Worm (Caenorhabditis elegans): ENCODE data around the gene C18D4.4.

Gene C18D4.4

DNA sequence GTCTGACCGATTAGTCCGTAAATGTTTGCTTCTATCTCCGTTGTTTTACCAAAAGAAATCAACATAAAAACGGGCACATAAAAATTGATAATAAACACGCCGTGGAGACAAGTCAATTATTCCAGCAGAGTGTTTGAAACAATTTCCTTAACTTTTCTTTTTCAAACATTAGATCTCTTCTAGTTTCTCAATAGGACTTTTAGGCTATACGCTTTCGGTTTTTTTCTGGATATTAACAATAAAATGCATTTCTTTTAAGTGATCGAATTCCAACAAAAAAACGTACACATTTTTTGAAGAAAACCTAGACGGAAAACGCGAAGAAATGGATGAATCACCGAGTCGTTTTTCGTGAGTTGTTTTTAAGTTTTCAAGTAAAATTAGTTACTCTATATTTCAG lies 27.6 kb upstream of the C18D4.4 start, which contains the start of gene fbxa-172:
TSS of gene fbxa-172 (plus strand) at position 301 of the 400 bp plus-strand sequence.
- TF ChIP-seq unc-3 (GFP tag; conservative IDR thresholded peaks at IDR 0.05) (no peak), unc-3 (tag; optimal IDR thresholded peaks at IDR 0.05) (no peak)

- TF ChIP-seq mec-3 (tag; optimal IDR thresholded peaks at IDR 0.05; ENCODE audit: borderline replicate concordance) = no peak
- TF ChIP-seq hlh-30 (tag; optimal IDR thresholded peaks at IDR 0.05; ENCODE audit: insufficient read depth) = no peak
- TF ChIP-seq elt-2 (tag; optimal IDR thresholded peaks at IDR 0.05) = no peak
- no peak for TF ChIP-seq ceh-14 (tag; optimal IDR thresholded peaks at IDR 0.05)
- TF ChIP-seq eyg-1 (tag; optimal IDR thresholded peaks at IDR 0.05) = no peak
- no peak for TF ChIP-seq unc-86 (tag; optimal IDR thresholded peaks at IDR 0.05)
- TF ChIP-seq ahr-1 (tag; optimal IDR thresholded peaks at IDR 0.05) = no peak
- TF ChIP-seq ceh-22 (tag; optimal IDR thresholded peaks at IDR 0.05) = no peak
- TF ChIP-seq ceh-34 (tag; optimal IDR thresholded peaks at IDR 0.05) = no peak
- no peak for TF ChIP-seq pha-2 (tag; optimal IDR thresholded peaks at IDR 0.05)
- no peak for TF ChIP-seq F13H6.1 (tag; optimal IDR thresholded peaks at IDR 0.05)
- no peak for TF ChIP-seq pros-1 (tag; optimal IDR thresholded peaks at IDR 0.05)
- TF ChIP-seq unc-42 (tag; optimal IDR thresholded peaks at IDR 0.05) = no peak
- TF ChIP-seq tbx-2 (tag; optimal IDR thresholded peaks at IDR 0.05) = no peak
- TF ChIP-seq sox-2 (GFP tag; IDR thresholded peaks at IDR 0.05) = no peak
- no peak for TF ChIP-seq dmd-4 (tag; optimal IDR thresholded peaks at IDR 0.05; ENCODE audit: borderline replicate concordance)
- no peak for TF ChIP-seq hlh-6 (tag; optimal IDR thresholded peaks at IDR 0.05)
- TF ChIP-seq rnt-1 (tag; optimal IDR thresholded peaks at IDR 0.05) = no peak
- no peak for TF ChIP-seq ceh-31 (tag; optimal IDR thresholded peaks at IDR 0.05)
- TF ChIP-seq ceh-19 (GFP tag; optimal IDR thresholded peaks at IDR 0.05) = no peak
These were observed 27.1 kb upstream of the C18D4.4 start, which contains the start of gene fbxa-174 for ce11 chrV:17558377-17558776. Gene fbxa-174 (minus strand): TSS chrV:17558477.

DNA sequence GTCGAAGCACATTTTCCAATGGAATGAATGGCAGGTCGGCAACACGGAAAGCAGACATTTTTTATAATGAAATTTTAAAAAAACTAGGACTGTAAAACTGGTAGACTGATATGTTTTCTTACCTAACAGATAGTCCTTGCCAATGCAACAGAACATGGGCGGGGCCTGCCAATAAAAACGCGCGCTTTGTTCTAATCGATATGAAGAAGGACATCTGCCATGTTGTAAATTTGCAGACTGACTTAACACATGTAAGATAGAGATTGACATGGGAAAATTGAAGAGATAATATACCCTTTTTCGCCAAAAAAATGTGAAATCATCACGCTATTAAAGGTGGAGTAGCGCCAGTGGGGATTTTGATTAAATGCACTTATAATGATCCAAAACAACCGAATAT lies 21.4 kb upstream of the C18D4.4 start, which contains the start of gene C38D9.8:
TSS of gene C38D9.8 (minus strand) at position 101 of the 400 bp plus-strand sequence.
- TF ChIP-seq odd-2 (tag; optimal IDR thresholded peaks at IDR 0.05) = no peak
- no peak for TF ChIP-seq syd-9 (tag; optimal IDR thresholded peaks at IDR 0.05)
- TF ChIP-seq pros-1 (tag; optimal IDR thresholded peaks at IDR 0.05) = no peak
- no peak for TF ChIP-seq pag-3 (tag; optimal IDR thresholded peaks at IDR 0.05; ENCODE audit: borderline replicate concordance)
- TF ChIP-seq npax-4 (tag; optimal IDR thresholded peaks at IDR 0.05) = no peak
- TF ChIP-seq ceh-9 (tag; optimal IDR thresholded peaks at IDR 0.05) = no peak
- no peak for TF ChIP-seq K09A11.1 (tag; optimal IDR thresholded peaks at IDR 0.05; ENCODE audit: insufficient read depth)
- no peak for TF ChIP-seq ceh-31 (tag; optimal IDR thresholded peaks at IDR 0.05)
- no peak for TF ChIP-seq C38D4.7 (GFP tag; optimal IDR thresholded peaks at IDR 0.05)

- TF ChIP-seq sox-4 (tag; optimal IDR thresholded peaks at IDR 0.05) (no peak), ama-1 (optimal IDR thresholded peaks at IDR 0.05) (no peak), hlh-8 (tag; optimal IDR thresholded peaks at IDR 0.05) (no peak), pha-4 (tag; optimal IDR thresholded peaks at IDR 0.05) (no peak), ceh-30 (tag; optimal IDR thresholded peaks at IDR 0.05) (no peak)
These were observed 20.1 kb upstream of the C18D4.4 start for ce11 chrV:17551396-17551795.

- TF ChIP-seq pqm-1 (tag; optimal IDR thresholded peaks at IDR 0.05) = no peak
- TF ChIP-seq K09A11.1 (tag; optimal IDR thresholded peaks at IDR 0.05; ENCODE audit: insufficient read depth) = no peak
- no peak for TF ChIP-seq unc-55 (GFP tag; optimal IDR thresholded peaks at IDR 0.05)
- TF ChIP-seq hlh-30 (tag; optimal IDR thresholded peaks at IDR 0.05; ENCODE audit: insufficient read depth) = no peak
- TF ChIP-seq eyg-1 (tag; optimal IDR thresholded peaks at IDR 0.05) = no peak
- TF ChIP-seq tbx-2 (tag; optimal IDR thresholded peaks at IDR 0.05) = no peak
- no peak for TF ChIP-seq ceh-19 (GFP tag; optimal IDR thresholded peaks at IDR 0.05)
- TF ChIP-seq hlh-6 (tag; optimal IDR thresholded peaks at IDR 0.05) = no peak
- TF ChIP-seq pax-1 (tag; optimal IDR thresholded peaks at IDR 0.05) = no peak
- no peak for TF ChIP-seq ceh-6 (GFP tag; optimal IDR thresholded peaks at IDR 0.05)
- no peak for TF ChIP-seq ceh-48 (tag; optimal IDR thresholded peaks at IDR 0.05)
- no peak for TF ChIP-seq fkh-10 (GFP tag; optimal IDR thresholded peaks at IDR 0.05)
- TF ChIP-seq syd-9 (tag; optimal IDR thresholded peaks at IDR 0.05) = no peak
- no peak for TF ChIP-seq ceh-14 (tag; optimal IDR thresholded peaks at IDR 0.05)
These were observed 18.1 kb upstream of the C18D4.4 start, which contains the start of gene fbxa-176 for ce11 chrV:17549362-17549761. Gene fbxa-176 (plus strand): TSS chrV:17549675.

All from whole organism, late embryonic.